Worm (Caenorhabditis elegans) whole organism, mixed stage, embryonic: ENCODE data around the gene ceh-22.

Experiments
- ces-1 ChIP-seq: fragments of 150-350 bp; optimal IDR thresholded peaks from 2 replicates; lab custom pipeline; 2014; ENCODE audit warnings: missing biosample characterization, missing genetic modification reagents, missing genetic modification characterization
- mab-5 ChIP-seq: fragments of 150-350 bp; optimal IDR thresholded peaks from 2 replicates; lab custom pipeline; 2014; ENCODE audit warnings: missing biosample characterization, missing genetic modification characterization
- nhr-237 ChIP-seq: fragments of 150-350 bp; optimal IDR thresholded peaks from 2 replicates; lab custom pipeline; 2014; ENCODE audit warnings: missing biosample characterization, missing genetic modification characterization
- nhr-28 ChIP-seq: fragments of 150-350 bp; optimal IDR thresholded peaks from 2 replicates; lab custom pipeline; 2014; ENCODE audit warnings: missing biosample characterization, missing genetic modification characterization
- pha-4 ChIP-seq: fragments of 150-350 bp; optimal IDR thresholded peaks from 2 replicates; lab custom pipeline; 2018; ENCODE audit warnings: missing biosample characterization, missing genetic modification reagents, missing genetic modification characterization

- no peak for TF ChIP-seq nhr-237 (tag; lab: Kevin White, UChicago)
- TF ChIP-seq mab-5 (tag; lab: Kevin White, UChicago): no peak
- TF ChIP-seq nhr-28 (tag; lab: Kevin White, UChicago): no peak
- no peak for TF ChIP-seq ces-1 (GFP tag; lab: Kevin White, UChicago)
- TF ChIP-seq pha-4 (tag; lab: Kevin White, UChicago): no peak
Measured at ce11 chrV:10670817-10671216, 901 bp upstream of the ceh-22 start.
